Worm (Caenorhabditis elegans): ENCODE measurements around the gene maph-1.3.
A peak's percentile ranks its signal among the peaks of the same experiment; 100 is the strongest.

DNA sequence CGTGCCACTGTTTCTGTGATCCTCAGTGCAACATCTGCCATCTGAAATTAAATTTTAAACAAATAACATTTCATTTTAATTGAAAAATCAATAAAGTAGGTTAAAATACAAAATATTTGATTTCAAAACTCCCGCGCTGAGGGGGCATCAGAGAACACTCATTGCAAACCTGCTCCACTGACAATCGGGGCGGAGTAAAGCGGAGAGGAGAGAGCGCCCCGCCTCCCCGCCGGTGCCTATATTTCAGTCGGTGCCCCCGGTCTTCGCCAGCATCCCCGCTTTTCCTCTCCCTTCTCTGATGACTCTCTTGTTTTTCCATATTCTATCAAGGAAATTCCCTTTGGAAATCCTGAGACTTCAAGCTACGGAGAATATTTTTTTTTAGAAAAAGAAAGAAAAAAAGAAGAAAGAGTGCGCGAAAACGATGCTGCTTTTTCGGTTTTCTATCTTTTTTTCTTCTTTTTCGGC, 18.3 kb downstream of the maph-1.3 start, which contains the start of gene brc-1:
- TF ChIP-seq flt-1 (GFP tag; IDR thresholded peaks at IDR 0.05) (peak; percentile 55; the same call in 1 of the 2 replicates), T22C8.4 (GFP tag; IDR thresholded peaks at IDR 0.05) (peak; percentile 54; the same call in 1 of the 2 replicates), ztf-29 (GFP tag; IDR thresholded peaks at IDR 0.05) (no peak), cog-1 (tag; optimal IDR thresholded peaks at IDR 0.05) (peak; percentile 42), tab-1 (GFP tag; IDR thresholded peaks at IDR 0.05) (peak; percentile 29; the same call in 1 of the 2 replicates), ref-1 (GFP tag; conservative IDR thresholded peaks at IDR 0.05) (no peak), ztf-23 (GFP tag; IDR thresholded peaks at IDR 0.05) (peak; percentile 71; the same call in 1 of the 2 replicates), med-1 (GFP tag; optimal IDR thresholded peaks at IDR 0.05; ENCODE audit: insufficient read depth) (no peak), klf-2 (GFP tag; conservative IDR thresholded peaks at IDR 0.05) (no peak)

Data from whole organism, midembryonic.